Worm (Caenorhabditis elegans) whole organism, mixed stage, embryonic: ENCODE measurements around the gene col-95.

Experiments
- bed-3 ChIP-seq: fragments of 200-800 bp; sonication (Bioruptor generic); optimal IDR thresholded peaks from 3 replicates; lab custom pipeline; 2018; ENCODE audit warnings: mild to moderate bottlenecking, missing genetic modification characterization, moderate library complexity, missing compliant biosample characterization
- blmp-1 ChIP-seq: fragments of 150-350 bp; optimal IDR thresholded peaks from 2 replicates; lab custom pipeline; 2014; ENCODE audit warnings: missing biosample characterization, missing genetic modification characterization
- ceh-39 ChIP-seq: fragments of 150-350 bp; optimal IDR thresholded peaks from 2 replicates; lab custom pipeline; 2014; ENCODE audit warnings: missing biosample characterization, missing genetic modification characterization
- ceh-43 ChIP-seq: fragments of 200-800 bp; sonication (Bioruptor generic); optimal IDR thresholded peaks from 2 replicates; lab custom pipeline; 2018; ENCODE audit warnings: mild to moderate bottlenecking, missing genetic modification characterization, moderate library complexity, missing compliant biosample characterization
- ces-1 ChIP-seq: fragments of 150-350 bp; optimal IDR thresholded peaks from 2 replicates; lab custom pipeline; 2014; ENCODE audit warnings: missing biosample characterization, missing genetic modification reagents, missing genetic modification characterization
- cnd-1 ChIP-seq: fragments of 200-800 bp; sonication (Bioruptor generic); optimal IDR thresholded peaks from 2 replicates; lab custom pipeline; 2018; ENCODE audit warnings: mild to moderate bottlenecking, missing genetic modification characterization, missing compliant biosample characterization
- drap-1 ChIP-seq: fragments of 200-800 bp; sonication (Bioruptor generic); optimal IDR thresholded peaks from 3 replicates; lab custom pipeline; 2018; ENCODE audit warnings: mild to moderate bottlenecking, missing genetic modification characterization, missing compliant biosample characterization
- elt-1 ChIP-seq: sonication (generic microtip); optimal IDR thresholded peaks from 2 replicates; lab custom pipeline; 2017; ENCODE audit warnings: missing genetic modification characterization, mild to moderate bottlenecking, missing compliant biosample characterization, antibody characterized with exemption, moderate library complexity, borderline replicate concordance; ENCODE audit not compliant: insufficient read depth
- flh-1 ChIP-seq: fragments of 200-800 bp; sonication (Bioruptor generic); optimal IDR thresholded peaks from 2 replicates; lab custom pipeline; 2018; ENCODE audit warnings: mild to moderate bottlenecking, missing genetic modification characterization, moderate library complexity, missing compliant biosample characterization
- hlh-1 ChIP-seq: fragments of 150-350 bp; optimal IDR thresholded peaks from 2 replicates; lab custom pipeline; 2014; ENCODE audit warnings: missing biosample characterization, missing genetic modification reagents, missing genetic modification characterization
- lin-32 ChIP-seq: fragments of 200-800 bp; sonication (Bioruptor generic); optimal IDR thresholded peaks from 2 replicates; lab custom pipeline; 2018; ENCODE audit warnings: mild to moderate bottlenecking, missing genetic modification characterization, missing compliant biosample characterization
- lsy-2 ChIP-seq: fragments of 150-350 bp; optimal IDR thresholded peaks from 2 replicates; lab custom pipeline; 2014; ENCODE audit warnings: missing biosample characterization, missing genetic modification characterization
- mab-5 ChIP-seq: fragments of 150-350 bp; optimal IDR thresholded peaks from 2 replicates; lab custom pipeline; 2014; ENCODE audit warnings: missing biosample characterization, missing genetic modification characterization
- mep-1 ChIP-seq: fragments of 150-350 bp; optimal IDR thresholded peaks from 2 replicates; lab custom pipeline; 2017; ENCODE audit warnings: missing biosample characterization, missing genetic modification reagents, missing genetic modification characterization, inconsistent platforms
- mls-2 ChIP-seq: sonication (generic microtip); optimal IDR thresholded peaks from 2 replicates; lab custom pipeline; 2016; ENCODE audit warnings: mild to moderate bottlenecking, missing genetic modification characterization, moderate library complexity, missing compliant biosample characterization
- nhr-12 ChIP-seq: fragments of 150-350 bp; optimal IDR thresholded peaks from 2 replicates; lab custom pipeline; 2014; ENCODE audit warnings: missing biosample characterization, missing genetic modification characterization
- nhr-2 ChIP-seq: fragments of 150-350 bp; optimal IDR thresholded peaks from 2 replicates; lab custom pipeline; 2014; ENCODE audit warnings: missing biosample characterization, missing genetic modification characterization
- nhr-237 ChIP-seq: fragments of 150-350 bp; optimal IDR thresholded peaks from 2 replicates; lab custom pipeline; 2014; ENCODE audit warnings: missing biosample characterization, missing genetic modification characterization
- nhr-28 ChIP-seq: fragments of 150-350 bp; optimal IDR thresholded peaks from 2 replicates; lab custom pipeline; 2014; ENCODE audit warnings: missing biosample characterization, missing genetic modification characterization
- nhr-76 ChIP-seq: sonication (generic microtip); optimal IDR thresholded peaks from 2 replicates; lab custom pipeline; 2017; ENCODE audit warnings: missing biosample characterization, missing genetic modification characterization
- pha-4 ChIP-seq: fragments of 150-350 bp; optimal IDR thresholded peaks from 2 replicates; lab custom pipeline; 2018; ENCODE audit warnings: missing biosample characterization, missing genetic modification reagents, missing genetic modification characterization
- snpc-4 ChIP-seq: fragments of 150-350 bp; optimal IDR thresholded peaks from 2 replicates; lab custom pipeline; 2014; ENCODE audit warnings: missing biosample characterization, missing genetic modification characterization
- sptf-1 ChIP-seq: sonication (generic microtip); optimal IDR thresholded peaks from 2 replicates; lab custom pipeline; 2017; ENCODE audit warnings: mild to moderate bottlenecking, missing genetic modification characterization, moderate library complexity, missing compliant biosample characterization
- tbx-8 ChIP-seq: fragments of 200-800 bp; sonication (Bioruptor generic); optimal IDR thresholded peaks from 2 replicates; lab custom pipeline; 2018; ENCODE audit warnings: mild to moderate bottlenecking, missing genetic modification characterization, moderate library complexity, missing compliant biosample characterization
- unc-120 ChIP-seq: sonication (generic microtip); optimal IDR thresholded peaks from 2 replicates; lab custom pipeline; 2017; ENCODE audit warnings: missing genetic modification characterization, missing compliant biosample characterization; ENCODE audit not compliant: poor library complexity, severe bottlenecking
- unc-39 ChIP-seq: fragments of 150-350 bp; optimal IDR thresholded peaks from 2 replicates; lab custom pipeline; 2014; ENCODE audit warnings: missing biosample characterization, missing genetic modification characterization
- unc-62 ChIP-seq: fragments of 150-350 bp; optimal IDR thresholded peaks from 2 replicates; lab custom pipeline; 2014; ENCODE audit warnings: missing biosample characterization, missing genetic modification reagents, missing genetic modification characterization
- zip-8 ChIP-seq: fragments of 150-350 bp; optimal IDR thresholded peaks from 2 replicates; lab custom pipeline; 2014; ENCODE audit warnings: missing biosample characterization, missing genetic modification characterization

The col-95 gene

DNA sequence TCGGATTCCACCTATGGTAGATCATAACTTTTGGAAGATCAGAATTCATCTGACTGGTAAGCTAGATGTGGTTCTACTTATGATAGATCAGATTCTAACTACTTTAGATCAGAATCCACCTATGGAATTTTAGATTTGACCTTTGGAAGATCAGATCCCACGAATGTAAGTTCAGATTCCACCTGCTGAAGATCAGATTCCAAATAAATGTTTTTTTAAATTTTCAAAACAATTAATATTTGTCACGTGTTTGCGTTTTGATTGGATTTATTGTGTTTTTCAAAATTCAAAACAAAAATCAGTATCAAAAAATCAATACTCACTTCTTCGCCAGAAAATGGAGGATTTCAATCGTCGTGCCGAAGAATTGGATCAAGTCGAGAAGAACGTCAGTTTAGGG, 5.2 kb upstream of the col-95 start, which contains the start of gene Y41C4A.7:
Gene Y41C4A.7, plus strand, starts transcription at position 301 of the 400 bp plus-strand sequence.
- no peak for TF ChIP-seq hlh-1
- no peak for TF ChIP-seq snpc-4 (tag; lab: Kevin White, UChicago)
- TF ChIP-seq pha-4 (tag; lab: Kevin White, UChicago) = no peak
- no peak for TF ChIP-seq flh-1 (GFP tag; lab: Kevin White, UChicago)
- no peak for TF ChIP-seq cnd-1 (tag; lab: Kevin White, UChicago)
- no peak for TF ChIP-seq lsy-2 (tag; lab: Kevin White, UChicago)
- TF ChIP-seq tbx-8 (GFP tag; lab: Kevin White, UChicago) = no peak
- TF ChIP-seq mep-1 (tag; lab: Kevin White, UChicago) = no peak
- no peak for TF ChIP-seq bed-3 (GFP tag; lab: Kevin White, UChicago)
- TF ChIP-seq nhr-28 (tag; lab: Kevin White, UChicago) = no peak
- no peak for TF ChIP-seq unc-62 (GFP tag; lab: Kevin White, UChicago)
- TF ChIP-seq elt-1 = no peak
- TF ChIP-seq nhr-76 (tag; lab: Kevin White, UChicago) = no peak
- TF ChIP-seq ces-1 (GFP tag; lab: Kevin White, UChicago) = no peak
- no peak for TF ChIP-seq zip-8
- TF ChIP-seq drap-1 (GFP tag; lab: Kevin White, UChicago) = no peak
- no peak for TF ChIP-seq lin-32 (GFP tag; lab: Kevin White, UChicago)
- TF ChIP-seq ceh-39 = no peak
- no peak for TF ChIP-seq mls-2 (tag; lab: Kevin White, UChicago)
- TF ChIP-seq blmp-1 (tag; lab: Kevin White, UChicago) = no peak
- TF ChIP-seq, all 35 proteins: peak for 0

DNA sequence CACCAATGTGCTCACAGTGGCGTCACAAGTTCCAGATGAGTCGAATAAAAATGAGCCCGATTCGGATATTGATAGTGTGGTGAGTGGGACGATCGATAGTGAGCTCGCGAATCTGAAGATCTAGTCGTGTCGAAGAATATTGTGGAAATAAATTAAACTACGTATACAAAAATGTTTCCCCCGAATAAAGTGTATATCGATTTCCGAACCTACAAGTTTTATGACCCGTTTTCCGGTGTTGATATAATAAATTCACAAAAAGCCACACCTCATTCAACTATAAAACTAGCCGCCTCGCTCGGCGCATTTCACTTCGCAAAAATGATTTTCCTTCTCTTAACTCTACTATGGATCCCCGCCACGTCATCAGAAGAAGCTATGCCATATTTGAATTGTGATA, 3.8 kb upstream of the col-95 start, which contains the start of gene pqn-84:
Gene pqn-84, plus strand, starts transcription at position 301 of the 400 bp plus-strand sequence.
- no peak for TF ChIP-seq nhr-28 (tag; lab: Kevin White, UChicago)
- no peak for TF ChIP-seq pha-4 (tag; lab: Kevin White, UChicago)
- no peak for TF ChIP-seq zip-8
- TF ChIP-seq mab-5 (tag; lab: Kevin White, UChicago) = no peak
- TF ChIP-seq nhr-2 (tag; lab: Kevin White, UChicago) = no peak
- TF ChIP-seq nhr-237 (tag; lab: Kevin White, UChicago) = no peak
- no peak for TF ChIP-seq unc-120 (tag; lab: Kevin White, UChicago)
- TF ChIP-seq unc-39 (tag; lab: Kevin White, UChicago) = no peak
- no peak for TF ChIP-seq ceh-43 (GFP tag; lab: Kevin White, UChicago)
- TF ChIP-seq mls-2 (tag; lab: Kevin White, UChicago) = no peak
- no peak for TF ChIP-seq drap-1 (GFP tag; lab: Kevin White, UChicago)
- no peak for TF ChIP-seq flh-1 (GFP tag; lab: Kevin White, UChicago)
- TF ChIP-seq bed-3 (GFP tag; lab: Kevin White, UChicago) = no peak
- TF ChIP-seq lsy-2 (tag; lab: Kevin White, UChicago) = no peak
- TF ChIP-seq snpc-4 (tag; lab: Kevin White, UChicago) = no peak
- TF ChIP-seq nhr-76 (tag; lab: Kevin White, UChicago) = no peak
- no peak for TF ChIP-seq blmp-1 (tag; lab: Kevin White, UChicago)
- no peak for TF ChIP-seq nhr-12 (tag; lab: Kevin White, UChicago)
- no peak for TF ChIP-seq cnd-1 (tag; lab: Kevin White, UChicago)
- no peak for TF ChIP-seq sptf-1 (tag; lab: Kevin White, UChicago)
- TF ChIP-seq, all 35 proteins: peak for 0

DNA sequence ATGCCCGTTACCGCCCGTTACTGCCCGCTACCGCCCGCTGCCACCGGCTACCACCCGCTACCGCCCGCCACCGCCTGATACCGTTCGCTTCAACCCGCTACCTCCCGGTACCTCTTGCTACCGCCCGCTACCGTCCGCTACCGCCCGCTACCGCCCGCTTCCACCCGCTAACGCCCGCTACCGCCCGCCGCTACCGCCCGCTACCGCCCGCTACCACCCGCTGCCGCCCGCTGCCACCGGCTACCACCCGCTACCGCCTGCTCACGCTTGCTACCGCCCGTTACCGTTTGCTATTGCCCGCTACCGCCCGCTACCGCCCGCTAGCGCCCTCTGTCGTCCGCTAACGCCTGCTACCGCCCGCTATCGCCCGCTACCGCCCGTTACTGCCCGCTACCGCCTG, 1.9 kb upstream of the col-95 start:
- peak; percentile 53 for TF ChIP-seq sptf-1 (tag; lab: Kevin White, UChicago)
- TF ChIP-seq lsy-2 (tag; lab: Kevin White, UChicago) = no peak
- peak; percentile 5 for TF ChIP-seq mls-2 (tag; lab: Kevin White, UChicago)

DNA sequence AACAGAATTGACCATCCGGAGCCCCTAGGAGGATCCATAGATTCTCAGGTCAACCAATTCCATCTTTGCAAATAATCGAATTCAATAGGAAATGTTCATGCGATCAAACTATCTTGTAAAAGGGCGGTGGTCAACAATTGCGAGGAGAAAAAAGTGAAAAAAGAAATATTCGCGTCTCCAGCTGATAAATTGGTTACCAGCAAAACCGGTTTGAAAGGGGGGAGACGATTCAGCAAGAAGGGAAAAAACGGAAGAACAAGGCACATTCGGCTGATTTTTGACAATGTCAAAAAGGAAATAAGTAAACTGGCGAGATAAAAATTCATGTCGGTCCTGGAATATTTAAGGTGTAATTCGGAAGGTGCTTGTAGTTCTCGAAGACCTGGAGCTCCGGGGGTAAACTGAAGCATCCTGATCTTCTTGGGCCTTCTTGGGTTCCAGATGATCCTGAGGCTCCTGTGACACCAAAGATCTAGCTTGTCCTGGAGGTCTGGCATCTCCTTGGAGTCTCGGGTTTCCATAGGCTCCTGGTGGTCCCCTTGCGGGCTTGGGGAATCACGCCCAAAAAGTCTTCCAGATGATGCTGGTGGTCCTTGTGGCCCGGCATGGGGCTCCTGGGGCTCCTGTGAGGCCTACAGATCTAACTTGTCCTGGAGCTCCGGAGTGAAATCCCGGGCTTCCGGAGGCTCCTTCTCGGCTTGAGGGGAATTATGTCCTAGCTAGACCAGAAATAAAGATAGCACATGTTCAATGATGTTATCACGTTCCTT, 603 bp upstream of the col-95 start:
- TF ChIP-seq zip-8 (no peak), elt-1 (no peak), nhr-76 (tag; lab: Kevin White, UChicago) (no peak), nhr-237 (tag; lab: Kevin White, UChicago) (no peak)
- TF ChIP-seq, all 35 proteins: peak for 0
